Worm (Caenorhabditis elegans) whole organism, L4 larva: Measurements from ENCODE around the gene EEED8.14.

Source experiments
- F26F4.8 ChIP-seq: fragments of 200-800 bp; sonication (Bioruptor generic); conservative IDR thresholded peaks from 2 replicates; pipeline ENCODE4 v1.3.6; 2022; ENCODE audit warnings: missing genetic modification characterization, missing compliant biosample characterization
- F44E2.7 ChIP-seq: fragments of 200-800 bp; sonication (Bioruptor generic); IDR thresholded peaks from 2 replicates; pipeline ENCODE4 v2.1.2; 2022; ENCODE audit warnings: missing genetic modification characterization, missing compliant biosample characterization
- T26A8.4 ChIP-seq: fragments of 200-800 bp; sonication (Bioruptor generic); IDR thresholded peaks from 2 replicates; pipeline ENCODE4 v1.3.6; 2022; ENCODE audit warnings: missing genetic modification characterization, missing compliant biosample characterization
- Y48G9A.11 ChIP-seq: fragments of 200-800 bp; sonication (Bioruptor generic); IDR thresholded peaks from 2 replicates; pipeline ENCODE4 v1.3.6; 2022; ENCODE audit warnings: missing genetic modification reagents, missing genetic modification characterization, missing compliant biosample characterization
- ZK546.5 ChIP-seq, 2 experiments: sonication (generic microtip); optimal IDR thresholded peaks; 2 replicates each; lab custom pipeline; 2017; ENCODE audit warnings: missing biosample characterization in 2 of 2, missing genetic modification characterization in 2 of 2
- aha-1 ChIP-seq: fragments of 150-350 bp; peaks from one replicate; lab custom pipeline; 2014; ENCODE audit warnings: missing biosample characterization, missing genetic modification characterization
- ama-1 ChIP-seq: fragments of 150-350 bp; optimal IDR thresholded peaks from 2 replicates; lab custom pipeline; 2014; ENCODE audit warnings: inconsistent platforms, mixed read lengths
- ceh-32 ChIP-seq: sonication (generic microtip); optimal IDR thresholded peaks from 2 replicates; lab custom pipeline; 2016; ENCODE audit warnings: mild to moderate bottlenecking, missing genetic modification characterization, missing compliant biosample characterization; ENCODE audit not compliant: poor library complexity
- daf-16 ChIP-seq, 3 experiments: sonication (generic microtip); optimal IDR thresholded peaks; 2 replicates each; lab custom pipeline; 2016 to 2017; ENCODE audit warnings: missing genetic modification characterization in 3 of 3, missing genetic modification reagents in 3 of 3, mild to moderate bottlenecking in 2 of 3, missing compliant biosample characterization in 2 of 3, missing biosample characterization in 1 of 3, moderate library complexity in 1 of 3
- daf-8 ChIP-seq: fragments of 200-800 bp; sonication (Bioruptor generic); IDR thresholded peaks from 2 replicates; pipeline ENCODE4 v1.3.6; 2022; ENCODE audit warnings: missing genetic modification characterization, missing compliant biosample characterization
- dmd-6 ChIP-seq: fragments of 200-800 bp; sonication (Bioruptor generic); IDR thresholded peaks from 2 replicates; pipeline ENCODE4 v1.3.6; 2022; ENCODE audit warnings: missing genetic modification reagents, missing genetic modification characterization, missing compliant biosample characterization
- dmd-8 ChIP-seq: fragments of 200-800 bp; sonication (Bioruptor generic); IDR thresholded peaks from 2 replicates; pipeline ENCODE4 v1.3.6; 2022; ENCODE audit warnings: missing genetic modification characterization, missing compliant biosample characterization
- dmd-9 ChIP-seq: fragments of 200-800 bp; sonication (Bioruptor generic); IDR thresholded peaks from 2 replicates; pipeline ENCODE4 v1.3.6; 2022; ENCODE audit warnings: missing genetic modification reagents, missing genetic modification characterization, missing compliant biosample characterization
- dpl-1 ChIP-seq: fragments of 150-350 bp; optimal IDR thresholded peaks from 2 replicates; lab custom pipeline; 2014; ENCODE audit warnings: missing biosample characterization, missing genetic modification reagents, missing genetic modification characterization
- duxl-1 ChIP-seq: sonication (generic microtip); optimal IDR thresholded peaks from 2 replicates; lab custom pipeline; 2016; ENCODE audit warnings: mild to moderate bottlenecking, missing genetic modification characterization, moderate library complexity, missing compliant biosample characterization; ENCODE audit not compliant: poor library complexity
- dve-1 ChIP-seq: sonication (generic microtip); optimal IDR thresholded peaks from 2 replicates; lab custom pipeline; 2017; ENCODE audit warnings: antibody characterized with exemption, mild to moderate bottlenecking, missing genetic modification characterization, missing compliant biosample characterization; ENCODE audit not compliant: insufficient read depth
- fkh-10 ChIP-seq: fragments of 150-350 bp; optimal IDR thresholded peaks from 2 replicates; lab custom pipeline; 2014; ENCODE audit warnings: missing biosample characterization, missing genetic modification reagents, missing genetic modification characterization
- lim-7 ChIP-seq: fragments of 200-800 bp; sonication (Bioruptor generic); IDR thresholded peaks from 2 replicates; pipeline ENCODE4 v1.3.6; 2022; ENCODE audit warnings: missing genetic modification characterization, missing compliant biosample characterization
- lin-1 ChIP-seq: fragments of 200-800 bp; sonication (Bioruptor generic); IDR thresholded peaks from 2 replicates; pipeline ENCODE4 v1.3.6; 2022; ENCODE audit warnings: missing genetic modification reagents, missing genetic modification characterization, missing compliant biosample characterization
- lin-29 ChIP-seq: fragments of 200-800 bp; sonication (Bioruptor generic); IDR thresholded peaks from 2 replicates; pipeline ENCODE4 v1.3.6; 2022; ENCODE audit warnings: missing genetic modification reagents, missing genetic modification characterization, missing compliant biosample characterization
- lin-38 ChIP-seq: fragments of 200-800 bp; sonication (Bioruptor generic); IDR thresholded peaks from 2 replicates; pipeline ENCODE4 v1.3.6; 2022; ENCODE audit warnings: missing genetic modification reagents, missing genetic modification characterization, missing compliant biosample characterization
- lin-39 ChIP-seq: fragments of 150-350 bp; optimal IDR thresholded peaks from 2 replicates; lab custom pipeline; 2014; ENCODE audit warnings: missing biosample characterization, missing genetic modification reagents, missing genetic modification characterization
- madf-9 ChIP-seq: fragments of 200-800 bp; sonication (Bioruptor generic); conservative IDR thresholded peaks from 2 replicates; pipeline ENCODE4 v1.3.6; 2022; ENCODE audit warnings: missing genetic modification reagents, missing genetic modification characterization, missing compliant biosample characterization
- mdl-1 ChIP-seq, 2 experiments: fragments of 150-350 bp in 1 of 2; sonication (generic microtip) in 1 of 2; optimal IDR thresholded peaks; 2 replicates each; lab custom pipeline; 2014 to 2017; ENCODE audit warnings: missing biosample characterization in 2 of 2, missing genetic modification characterization in 2 of 2
- mep-1 ChIP-seq: fragments of 150-350 bp; sonication (generic microtip); optimal IDR thresholded peaks from 3 replicates; lab custom pipeline; 2014; ENCODE audit warnings: missing biosample characterization, missing genetic modification characterization
- mxl-3 ChIP-seq: fragments of 200-800 bp; sonication (Bioruptor generic); optimal IDR thresholded peaks from 2 replicates; lab custom pipeline; 2018; ENCODE audit warnings: mild to moderate bottlenecking, missing genetic modification characterization, missing compliant biosample characterization
- nhr-11 ChIP-seq: fragments of 150-350 bp; optimal IDR thresholded peaks from 2 replicates; lab custom pipeline; 2014; ENCODE audit warnings: missing biosample characterization, missing genetic modification characterization
- nhr-25 ChIP-seq: sonication (generic microtip); optimal IDR thresholded peaks from 2 replicates; lab custom pipeline; 2017; ENCODE audit warnings: missing genetic modification characterization, mild to moderate bottlenecking, missing compliant biosample characterization, antibody characterized with exemption, moderate library complexity, borderline replicate concordance; ENCODE audit not compliant: insufficient read depth
- nhr-6 ChIP-seq: fragments of 150-350 bp; optimal IDR thresholded peaks from 2 replicates; lab custom pipeline; 2014; ENCODE audit warnings: missing biosample characterization, missing genetic modification characterization
- nhr-76 ChIP-seq: fragments of 150-350 bp; optimal IDR thresholded peaks from 2 replicates; lab custom pipeline; 2014; ENCODE audit warnings: missing biosample characterization, missing genetic modification characterization
- nhr-77 ChIP-seq: fragments of 150-350 bp; optimal IDR thresholded peaks from 2 replicates; lab custom pipeline; 2014; ENCODE audit warnings: missing biosample characterization, missing genetic modification characterization
- pha-4 ChIP-seq, 2 experiments: fragments of 150-350 bp in 1 of 2; fragments of 200-800 bp in 1 of 2; sonication (Bioruptor generic) in 1 of 2; IDR thresholded peaks in 1 of 2; optimal IDR thresholded peaks in 1 of 2; 2 replicates each; pipeline versions ENCODE4 v1.3.6 to Lab custom; 2014 to 2022; ENCODE audit warnings: missing genetic modification characterization in 2 of 2, missing genetic modification reagents in 2 of 2, missing biosample characterization in 1 of 2, missing compliant biosample characterization in 1 of 2
- snpc-1.2 ChIP-seq: fragments of 200-800 bp; sonication (Bioruptor generic); IDR thresholded peaks from 2 replicates; pipeline ENCODE4 v1.3.6; 2022; ENCODE audit warnings: missing genetic modification reagents, missing genetic modification characterization, missing compliant biosample characterization
- spr-3 ChIP-seq: fragments of 200-800 bp; sonication (Bioruptor generic); optimal IDR thresholded peaks from 2 replicates; lab custom pipeline; 2018; ENCODE audit warnings: mild to moderate bottlenecking, missing genetic modification characterization, missing compliant biosample characterization
- zip-11 ChIP-seq: fragments of 200-800 bp; sonication (Bioruptor generic); IDR thresholded peaks from 2 replicates; pipeline ENCODE4 v1.3.6; 2022; ENCODE audit warnings: missing genetic modification characterization, missing compliant biosample characterization

Gene EEED8.14

ce11 chrII:5389831-5390323, 24.0 kb downstream of the EEED8.14 start, which contains the start of gene ndx-6 (continued):
- TF ChIP-seq mxl-3 (GFP tag; lab: Kevin White, UChicago) (peak; percentile 57), mep-1 (tag; lab: Kevin White, UChicago) (peak; percentile 86), nhr-25 (tag; lab: Kevin White, UChicago) (peak; percentile 76), dve-1 (tag; lab: Kevin White, UChicago) (peak; percentile 85), nhr-77 (peak; percentile 88), nhr-6 (tag; lab: Kevin White, UChicago) (peak; percentile 61), T26A8.4 (GFP tag; lab: Robert Waterston, UW) (peak; percentile 74), daf-8 (GFP tag; lab: Robert Waterston, UW) (no peak), lin-29 (0 out of 2 replicates have a peak, but pooled peaks have one; percentile 32), nhr-11 (tag; lab: Kevin White, UChicago) (peak; percentile 71), snpc-1.2 (GFP tag; lab: Robert Waterston, UW) (no peak), F44E2.7 (no peak), nhr-76 (tag; lab: Kevin White, UChicago) (no peak), ZK546.5 (tag; optimal IDR thresholded peaks at IDR 0.05; lab: Kevin White, UChicago) (no peak)

ce11 chrII:5388786-5389421, 24.9 kb downstream of the EEED8.14 start, which contains the start of gene rsp-4:
Gene rsp-4, minus strand, starts transcription at chrII:5388836.
- TF ChIP-seq aha-1 (tag; lab: Kevin White, UChicago) (peak; percentile 94), ceh-32 (tag; lab: Kevin White, UChicago) (no peak)

- TF ChIP-seq spr-3 (GFP tag; lab: Kevin White, UChicago) (no peak), duxl-1 (tag; lab: Kevin White, UChicago) (no peak), dmd-8 (no peak), fkh-10 (no peak), aha-1 (tag; lab: Kevin White, UChicago) (peak; percentile 11), F26F4.8 (GFP tag; lab: Robert Waterston, UW) (no peak), ama-1 (lab: Kevin White, UChicago) (peak; percentile 0), dpl-1 (GFP tag; lab: Kevin White, UChicago) (no peak), zip-11 (no peak), mep-1 (tag; lab: Kevin White, UChicago) (peak; percentile 25), lin-38 (GFP tag; lab: Robert Waterston, UW) (0 out of 2 replicates have a peak, but pooled peaks have one; percentile 16), madf-9 (no peak), pha-4 (GFP tag; IDR thresholded peaks at IDR 0.05; lab: Robert Waterston, UW) (no peak), pha-4 (tag; optimal IDR thresholded peaks at IDR 0.05; lab: Kevin White, UChicago) (no peak), dmd-9 (GFP tag; lab: Robert Waterston, UW) (no peak), lim-7 (no peak), dmd-6 (GFP tag; lab: Robert Waterston, UW) (no peak)
Observed at ce11 chrII:5387217-5387616, 26.6 kb downstream of the EEED8.14 start, which contains the start of gene ccpp-6. Gene ccpp-6, minus strand, starts transcription at chrII:5387317.

ce11 chrII:5384282-5384681, 29.6 kb downstream of the EEED8.14 start:
- no peak for TF ChIP-seq mdl-1 (tag; optimal IDR thresholded peaks at IDR 0.05; lab: Kevin White, UChicago)
- TF ChIP-seq ama-1 (lab: Kevin White, UChicago) = no peak
- no peak for TF ChIP-seq daf-16 (GFP tag; optimal IDR thresholded peaks at IDR 0.05; lab: Kevin White, UChicago)
- TF ChIP-seq daf-16 (tag; optimal IDR thresholded peaks at IDR 0.05; lab: Kevin White, UChicago) = peak; percentile 22
- TF ChIP-seq lin-1 (GFP tag; lab: Robert Waterston, UW) = no peak
- TF ChIP-seq lin-39 (tag; lab: Kevin White, UChicago) = no peak
- TF ChIP-seq Y48G9A.11 (GFP tag; lab: Robert Waterston, UW) = no peak
- TF ChIP-seq nhr-25 (tag; lab: Kevin White, UChicago) = no peak
- TF ChIP-seq, all 104 proteins: peak for 1
